Fruit fly (Drosophila melanogaster) S2 (cell line): ENCODE data around the gene mRpL22.

Source experiments
- CG8478 ChIP-seq: fragments of >200 bp; optimal IDR thresholded peaks from 2 replicates; lab custom pipeline; 2018
- CTCF ChIP-seq, 2 experiments: fragments of >200 bp; optimal IDR thresholded peaks; 2 replicates each; lab custom pipeline; 2018

DNA sequence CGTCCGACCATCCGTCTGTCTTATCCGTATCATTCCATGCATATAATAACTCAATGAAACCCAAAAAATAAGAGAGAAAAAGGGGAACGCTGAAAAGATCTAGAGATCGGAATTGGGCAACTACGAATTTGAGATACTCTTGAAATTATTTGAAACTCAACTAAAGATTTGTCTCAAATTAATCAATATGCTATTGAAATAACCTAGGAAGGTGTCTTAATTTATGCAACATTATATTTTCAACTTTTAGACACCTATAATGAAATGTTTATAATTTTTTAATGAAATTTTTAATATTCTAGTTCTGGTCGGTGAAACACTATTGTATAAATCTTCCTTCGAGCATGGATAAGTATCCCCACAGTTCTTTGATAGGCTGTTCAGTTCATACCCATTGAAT, 23.2 kb upstream of the mRpL22 start:
- no peak for TF ChIP-seq CG8478 (lab: Kevin White, UChicago)
- TF ChIP-seq CTCF (optimal IDR thresholded peaks at IDR 0.05; lab: Kevin White, UChicago): no peak
